Worm (Caenorhabditis elegans) whole organism, L3 larva: ENCODE data around the gene C38C10.3.

Experiments used
- aly-2 ChIP-seq: fragments of 150-350 bp; optimal IDR thresholded peaks from 2 replicates; lab custom pipeline; 2014; ENCODE audit warnings: missing biosample characterization, missing genetic modification characterization
- ceh-28 ChIP-seq: fragments of 150-350 bp; optimal IDR thresholded peaks from 2 replicates; lab custom pipeline; 2014; ENCODE audit warnings: missing biosample characterization, missing genetic modification reagents, missing genetic modification characterization
- ceh-9 ChIP-seq: sonication (generic microtip); optimal IDR thresholded peaks from 2 replicates; lab custom pipeline; 2018; ENCODE audit warnings: missing biosample characterization, missing genetic modification characterization
- daf-12 ChIP-seq: fragments of 150-350 bp; optimal IDR thresholded peaks from 2 replicates; lab custom pipeline; 2014; ENCODE audit warnings: missing biosample characterization, missing genetic modification reagents, missing genetic modification characterization
- elt-3 ChIP-seq, 3 experiments: fragments of 150-350 bp in 1 of 3; sonication (generic microtip) in 2 of 3; optimal IDR thresholded peaks; 2 replicates in 2 of 3; 4 replicates in 1 of 3; lab custom pipeline; 2014 to 2017; ENCODE audit warnings: missing biosample characterization in 3 of 3, missing genetic modification characterization in 3 of 3
- fkh-2 ChIP-seq: fragments of 150-350 bp; optimal IDR thresholded peaks from 2 replicates; lab custom pipeline; 2014; ENCODE audit warnings: missing biosample characterization, missing genetic modification reagents, missing genetic modification characterization
- hmg-11 ChIP-seq: sonication (generic microtip); optimal IDR thresholded peaks from 2 replicates; lab custom pipeline; 2016; ENCODE audit warnings: missing genetic modification characterization, missing compliant biosample characterization
- lin-15B ChIP-seq: fragments of 150-350 bp; optimal IDR thresholded peaks from 2 replicates; lab custom pipeline; 2014; ENCODE audit warnings: missing biosample characterization, missing genetic modification characterization
- lin-39 ChIP-seq: fragments of 150-350 bp; optimal IDR thresholded peaks from 2 replicates; lab custom pipeline; 2018; ENCODE audit warnings: missing biosample characterization, missing genetic modification reagents, missing genetic modification characterization
- lsy-12 ChIP-seq: sonication (generic microtip); optimal IDR thresholded peaks from 2 replicates; lab custom pipeline; 2016; ENCODE audit warnings: mild to moderate bottlenecking, missing genetic modification characterization, missing compliant biosample characterization
- mdl-1 ChIP-seq: fragments of 150-350 bp; optimal IDR thresholded peaks from 2 replicates; lab custom pipeline; 2014; ENCODE audit warnings: missing biosample characterization, missing genetic modification characterization
- mml-1 ChIP-seq: fragments of 150-350 bp; sonication (generic microtip); optimal IDR thresholded peaks from 3 replicates; lab custom pipeline; 2014; ENCODE audit warnings: missing biosample characterization, missing genetic modification characterization
- nfya-1 ChIP-seq: sonication (generic microtip); optimal IDR thresholded peaks from 2 replicates; lab custom pipeline; 2017; ENCODE audit warnings: missing genetic modification characterization, mild to moderate bottlenecking, missing compliant biosample characterization, antibody characterized with exemption, moderate library complexity; ENCODE audit not compliant: insufficient read depth
- nhr-23 ChIP-seq: fragments of 150-350 bp; optimal IDR thresholded peaks from 2 replicates; lab custom pipeline; 2014; ENCODE audit warnings: missing biosample characterization, missing genetic modification reagents, missing genetic modification characterization
- nhr-25 ChIP-seq: sonication (generic microtip); optimal IDR thresholded peaks from 2 replicates; lab custom pipeline; 2017; ENCODE audit warnings: missing biosample characterization, missing genetic modification characterization
- nhr-28 ChIP-seq: fragments of 150-350 bp; optimal IDR thresholded peaks from 2 replicates; lab custom pipeline; 2014; ENCODE audit warnings: missing biosample characterization, missing genetic modification characterization
- nhr-76 ChIP-seq: fragments of 150-350 bp; sonication (generic microtip); optimal IDR thresholded peaks from 5 replicates; lab custom pipeline; 2014; ENCODE audit warnings: missing biosample characterization, missing genetic modification characterization
- snpc-4 ChIP-seq: fragments of 150-350 bp; optimal IDR thresholded peaks from 2 replicates; lab custom pipeline; 2014; ENCODE audit warnings: missing biosample characterization, missing genetic modification characterization

The C38C10.3 gene

ce11 chrIII:9336807-9337206 is 48.6 kb downstream of the C38C10.3 start:
- TF ChIP-seq nfya-1 = no peak
- TF ChIP-seq aly-2 (tag; lab: Kevin White, UChicago) = no peak
- no peak for TF ChIP-seq fkh-2 (tag; lab: Kevin White, UChicago)
- no peak for TF ChIP-seq lin-15B (tag; lab: Kevin White, UChicago)
- no peak for TF ChIP-seq ceh-9 (tag; lab: Kevin White, UChicago)
- TF ChIP-seq snpc-4 (tag; lab: Kevin White, UChicago) = no peak
- no peak for TF ChIP-seq mml-1
- no peak for TF ChIP-seq nhr-23
- no peak for TF ChIP-seq daf-12
- no peak for TF ChIP-seq nhr-28 (tag; lab: Kevin White, UChicago)
- TF ChIP-seq ceh-28 = no peak
- TF ChIP-seq lsy-12 = no peak

- TF ChIP-seq lin-39 (tag; lab: Kevin White, UChicago) = no peak
- peak; percentile 26 for TF ChIP-seq nhr-23
These were observed 50.4 kb downstream of the C38C10.3 start for ce11 chrIII:9335076-9335475.

- TF ChIP-seq hmg-11 (no peak), ceh-9 (tag; lab: Kevin White, UChicago) (no peak), mdl-1 (tag; lab: Kevin White, UChicago) (no peak), nhr-25 (tag; lab: Kevin White, UChicago) (no peak), elt-3 (tag; optimal IDR thresholded peaks at IDR 0.05; lab: Kevin White, UChicago) (no peak), nhr-76 (tag; lab: Kevin White, UChicago) (no peak)
These were observed 51.3 kb downstream of the C38C10.3 start, which contains the start of gene elo-4 for ce11 chrIII:9334174-9334573. TSS of gene elo-4 (minus strand) at chrIII:9334274.
